Worm (Caenorhabditis elegans) whole organism, young adult: ENCODE data around the gene F17C11.6.

Experiments
- B0019.2 ChIP-seq: fragments of 200-800 bp; sonication (Bioruptor generic); conservative IDR thresholded peaks from 2 replicates; pipeline ENCODE4 v1.3.6; 2022; ENCODE audit warnings: missing genetic modification reagents, missing genetic modification characterization, missing compliant biosample characterization
- B0261.1 ChIP-seq: sonication (generic microtip); optimal IDR thresholded peaks from 2 replicates; lab custom pipeline; 2016; ENCODE audit warnings: mild to moderate bottlenecking, missing genetic modification characterization, moderate library complexity, missing compliant biosample characterization
- B0336.3 ChIP-seq: fragments of 200-800 bp; sonication (Bioruptor generic); IDR thresholded peaks from 2 replicates; pipeline ENCODE4 v1.3.6; 2022; ENCODE audit warnings: missing genetic modification characterization, missing compliant biosample characterization
- D2030.7 ChIP-seq: fragments of 200-800 bp; sonication (Bioruptor generic); IDR thresholded peaks from 2 replicates; pipeline ENCODE4 v1.3.6; 2022; ENCODE audit warnings: missing genetic modification reagents, missing genetic modification characterization, missing compliant biosample characterization
- F10E7.11 ChIP-seq: sonication (generic microtip); optimal IDR thresholded peaks from 2 replicates; lab custom pipeline; 2017; ENCODE audit warnings: mild to moderate bottlenecking, missing genetic modification characterization, moderate library complexity, missing compliant biosample characterization
- F37B4.10 ChIP-seq: fragments of 200-800 bp; sonication (Bioruptor generic); IDR thresholded peaks from 2 replicates; pipeline ENCODE4 v1.3.6; 2022; ENCODE audit warnings: missing genetic modification characterization, missing compliant biosample characterization
- F57C9.4 ChIP-seq: sonication (generic microtip); optimal IDR thresholded peaks from 2 replicates; lab custom pipeline; 2017; ENCODE audit warnings: mild to moderate bottlenecking, missing genetic modification characterization, missing compliant biosample characterization
- K12H6.12 ChIP-seq: fragments of 200-800 bp; sonication (Bioruptor generic); optimal IDR thresholded peaks from 2 replicates; lab custom pipeline; 2018; ENCODE audit warnings: mild to moderate bottlenecking, missing genetic modification characterization, missing compliant biosample characterization
- Y53F4B.3 ChIP-seq: fragments of 200-800 bp; sonication (Bioruptor generic); IDR thresholded peaks from 2 replicates; pipeline ENCODE4 v1.3.6; 2022; ENCODE audit warnings: missing genetic modification reagents, missing genetic modification characterization, missing compliant biosample characterization
- Y56A3A.18 ChIP-seq: fragments of 200-800 bp; sonication (Bioruptor generic); IDR thresholded peaks from 2 replicates; pipeline ENCODE4 v1.3.6; 2022; ENCODE audit warnings: missing genetic modification reagents, missing genetic modification characterization, missing compliant biosample characterization
- ZK185.1 ChIP-seq: sonication (generic microtip); optimal IDR thresholded peaks from 2 replicates; lab custom pipeline; 2016; ENCODE audit warnings: mild to moderate bottlenecking, missing genetic modification characterization, missing compliant biosample characterization; ENCODE audit not compliant: poor library complexity, severe bottlenecking
- ama-1 ChIP-seq, 3 experiments: fragments of 150-350 bp in 1 of 3; sonication (generic microtip) in 2 of 3; optimal IDR thresholded peaks; 2 replicates each; lab custom pipeline; 2014 to 2018; ENCODE audit warnings: missing biosample characterization in 2 of 3, missing genetic modification characterization in 2 of 3, missing genetic modification reagents in 2 of 3
- aptf-3 ChIP-seq: fragments of 200-800 bp; sonication (Bioruptor generic); IDR thresholded peaks from 2 replicates; pipeline ENCODE4 v1.3.6; 2022; ENCODE audit warnings: missing genetic modification characterization, missing compliant biosample characterization
- attf-6 ChIP-seq: fragments of 200-800 bp; sonication (Bioruptor generic); IDR thresholded peaks from 2 replicates; pipeline ENCODE4 v1.3.6; 2022; ENCODE audit warnings: missing genetic modification reagents, missing genetic modification characterization, missing compliant biosample characterization
- ccch-3 ChIP-seq: fragments of 200-800 bp; sonication (Bioruptor generic); optimal IDR thresholded peaks from 2 replicates; lab custom pipeline; 2018; ENCODE audit warnings: mild to moderate bottlenecking, missing genetic modification characterization, missing compliant biosample characterization
- ceh-27 ChIP-seq: fragments of 200-800 bp; sonication (Bioruptor generic); optimal IDR thresholded peaks from 2 replicates; lab custom pipeline; 2018; ENCODE audit warnings: mild to moderate bottlenecking, missing genetic modification characterization, moderate library complexity, missing compliant biosample characterization
- ceh-40 ChIP-seq: fragments of 200-800 bp; sonication (Bioruptor generic); IDR thresholded peaks from 2 replicates; pipeline ENCODE4 v1.3.6; 2022; ENCODE audit warnings: missing genetic modification characterization, missing compliant biosample characterization
- ceh-91 ChIP-seq: fragments of 200-800 bp; sonication (Bioruptor generic); IDR thresholded peaks from 2 replicates; pipeline ENCODE4 v1.3.6; 2022; ENCODE audit warnings: missing genetic modification reagents, missing genetic modification characterization, missing compliant biosample characterization
- ekl-4 ChIP-seq: fragments of 200-800 bp; sonication (Bioruptor generic); IDR thresholded peaks from 2 replicates; pipeline ENCODE4 v1.3.6; 2022; ENCODE audit warnings: missing genetic modification reagents, missing genetic modification characterization, missing compliant biosample characterization
- ets-4 ChIP-seq: fragments of 200-800 bp; sonication (Bioruptor generic); optimal IDR thresholded peaks from 2 replicates; lab custom pipeline; 2018; ENCODE audit warnings: mild to moderate bottlenecking, missing genetic modification characterization, missing compliant biosample characterization
- gei-17 ChIP-seq: fragments of 200-800 bp; sonication (Bioruptor generic); optimal IDR thresholded peaks from 2 replicates; lab custom pipeline; 2018; ENCODE audit warnings: mild to moderate bottlenecking, missing genetic modification characterization, missing compliant biosample characterization
- hlh-26 ChIP-seq: fragments of 200-800 bp; sonication (Bioruptor generic); conservative IDR thresholded peaks from 2 replicates; pipeline ENCODE4 v1.3.6; 2022; ENCODE audit warnings: missing genetic modification reagents, missing genetic modification characterization, missing compliant biosample characterization
- lin-35 ChIP-seq, 3 experiments: fragments of 150-350 bp in 2 of 3; sonication (generic microtip) in 1 of 3; optimal IDR thresholded peaks; 2 replicates each; lab custom pipeline; 2014 to 2018; ENCODE audit warnings: missing biosample characterization in 3 of 3, missing genetic modification characterization in 3 of 3, missing genetic modification reagents in 3 of 3
- lin-40 ChIP-seq: sonication (generic microtip); optimal IDR thresholded peaks from 2 replicates; lab custom pipeline; 2016; ENCODE audit warnings: missing genetic modification characterization, mild to moderate bottlenecking, missing compliant biosample characterization, missing genotype, missing genetic modification reagents
- lin-54 ChIP-seq: fragments of 200-800 bp; sonication (Bioruptor generic); optimal IDR thresholded peaks from 2 replicates; lab custom pipeline; 2018; ENCODE audit warnings: mild to moderate bottlenecking, missing genetic modification characterization, missing compliant biosample characterization
- madf-6 ChIP-seq: fragments of 200-800 bp; sonication (Bioruptor generic); IDR thresholded peaks from 2 replicates; pipeline ENCODE4 v1.3.6; 2022; ENCODE audit warnings: missing genetic modification reagents, missing genetic modification characterization, missing compliant biosample characterization
- mcd-1 ChIP-seq: fragments of 200-800 bp; sonication (Bioruptor generic); IDR thresholded peaks from 2 replicates; pipeline ENCODE4 v1.3.6; 2022; ENCODE audit warnings: missing genetic modification reagents, missing genetic modification characterization, missing compliant biosample characterization
- nfya-2 ChIP-seq: fragments of 200-800 bp; sonication (Bioruptor generic); IDR thresholded peaks from 2 replicates; pipeline ENCODE4 v1.3.6; 2022; ENCODE audit warnings: missing genetic modification reagents, missing genetic modification characterization, missing compliant biosample characterization
- nfyb-1 ChIP-seq: fragments of 200-800 bp; sonication (Bioruptor generic); IDR thresholded peaks from 2 replicates; pipeline ENCODE4 v1.3.6; 2022; ENCODE audit warnings: missing genetic modification reagents, missing genetic modification characterization, missing compliant biosample characterization
- nhr-179 ChIP-seq: sonication (generic microtip); optimal IDR thresholded peaks from 2 replicates; lab custom pipeline; 2016; ENCODE audit warnings: mild to moderate bottlenecking, missing genetic modification characterization, missing compliant biosample characterization
- nhr-90 ChIP-seq: sonication (generic microtip); optimal IDR thresholded peaks from 2 replicates; lab custom pipeline; 2016; ENCODE audit warnings: missing genotype, mild to moderate bottlenecking, missing genetic modification characterization, missing compliant biosample characterization
- rec-8 ChIP-seq, 2 experiments: sonication (generic microtip); optimal IDR thresholded peaks; 2 replicates each; lab custom pipeline; 2016; ENCODE audit warnings: mild to moderate bottlenecking in 2 of 2, missing genetic modification characterization in 2 of 2, missing genetic modification reagents in 2 of 2, missing genotype in 2 of 2, missing biosample characterization in 1 of 2, missing compliant biosample characterization in 1 of 2, moderate library complexity in 1 of 2
- repo-1 ChIP-seq: sonication (generic microtip); optimal IDR thresholded peaks from 2 replicates; lab custom pipeline; 2017; ENCODE audit warnings: mild to moderate bottlenecking, missing genetic modification characterization, missing compliant biosample characterization
- rpc-1 ChIP-seq, 2 experiments: fragments of 150-350 bp in 1 of 2; sonication (generic microtip) in 1 of 2; optimal IDR thresholded peaks; 2 replicates each; lab custom pipeline; 2014 to 2018; ENCODE audit warnings: missing biosample characterization in 1 of 2, missing genetic modification characterization in 1 of 2, missing genetic modification reagents in 1 of 2, missing genotype in 1 of 2
- snpc-4 ChIP-seq, 5 experiments: fragments of 150-350 bp in 1 of 5; sonication (generic microtip) in 4 of 5; optimal IDR thresholded peaks; 2 replicates each; lab custom pipeline; 2014 to 2018; ENCODE audit warnings: missing genetic modification characterization in 5 of 5, missing biosample characterization in 3 of 5, antibody characterized with exemption in 2 of 5, mild to moderate bottlenecking in 2 of 5, missing compliant biosample characterization in 2 of 5, missing genotype in 2 of 5, moderate library complexity in 2 of 5, missing genetic modification reagents in 1 of 5
- somi-1 ChIP-seq: fragments of 200-800 bp; sonication (Bioruptor generic); optimal IDR thresholded peaks from 2 replicates; lab custom pipeline; 2018; ENCODE audit warnings: mild to moderate bottlenecking, missing genetic modification characterization, missing compliant biosample characterization
- sptf-2 ChIP-seq: fragments of 200-800 bp; sonication (Bioruptor generic); optimal IDR thresholded peaks from 2 replicates; lab custom pipeline; 2018; ENCODE audit warnings: mild to moderate bottlenecking, missing genetic modification characterization, missing compliant biosample characterization
- unc-130 ChIP-seq: sonication (generic microtip); optimal IDR thresholded peaks from 2 replicates; lab custom pipeline; 2016; ENCODE audit warnings: missing genetic modification reagents, missing genetic modification characterization, missing compliant biosample characterization
- unc-62 ChIP-seq: fragments of 150-350 bp; optimal IDR thresholded peaks from 2 replicates; lab custom pipeline; 2014; ENCODE audit warnings: missing biosample characterization, missing genetic modification reagents, missing genetic modification characterization
- xnd-1 ChIP-seq: sonication (generic microtip); optimal IDR thresholded peaks from 2 replicates; lab custom pipeline; 2016; ENCODE audit warnings: missing genotype, missing genetic modification reagents, missing genetic modification characterization, missing compliant biosample characterization
- ztf-18 ChIP-seq: sonication (generic microtip); optimal IDR thresholded peaks from 2 replicates; lab custom pipeline; 2016; ENCODE audit warnings: missing genotype, mild to moderate bottlenecking, missing genetic modification characterization, missing compliant biosample characterization
- ztf-25 ChIP-seq: fragments of 200-800 bp; sonication (Bioruptor generic); IDR thresholded peaks from 2 replicates; pipeline ENCODE4 v1.3.6; 2022; ENCODE audit warnings: missing genetic modification reagents, missing genetic modification characterization, missing compliant biosample characterization
- ztf-28 ChIP-seq: fragments of 200-800 bp; sonication (Bioruptor generic); IDR thresholded peaks from 2 replicates; pipeline ENCODE4 v1.3.6; 2022; ENCODE audit warnings: missing genetic modification reagents, missing genetic modification characterization, missing compliant biosample characterization
- ztf-3 ChIP-seq: fragments of 200-800 bp; sonication (Bioruptor generic); optimal IDR thresholded peaks from 2 replicates; lab custom pipeline; 2018; ENCODE audit warnings: mild to moderate bottlenecking, missing genetic modification characterization, missing compliant biosample characterization
- ztf-6 ChIP-seq: fragments of 200-800 bp; sonication (Bioruptor generic); IDR thresholded peaks from 2 replicates; pipeline ENCODE4 v1.3.6; 2022; ENCODE audit warnings: missing genetic modification reagents, missing genetic modification characterization, missing compliant biosample characterization

F17C11.6 gene

ce11 chrV:10961448-10961870 lies 6.5 kb downstream of the F17C11.6 start (continued):
- TF ChIP-seq ztf-28 (GFP tag; lab: Robert Waterston, UW) (no peak), B0019.2 (GFP tag; lab: Robert Waterston, UW) (no peak), sptf-2 (no peak), F10E7.11 (tag; lab: Kevin White, UChicago) (peak; percentile 56), mcd-1 (GFP tag; lab: Robert Waterston, UW) (peak; percentile 29; the same call in 1 of the 2 replicates), rpc-1 (optimal IDR thresholded peaks at IDR 0.05; lab: Kevin White, UChicago) (no peak), rpc-1 (tag; optimal IDR thresholded peaks at IDR 0.05; lab: Kevin White, UChicago) (no peak), attf-6 (GFP tag; lab: Robert Waterston, UW) (no peak), somi-1 (GFP tag; lab: Kevin White, UChicago) (peak; percentile 40), K12H6.12 (peak; percentile 67), madf-6 (GFP tag; lab: Robert Waterston, UW) (0 out of 2 replicates have a peak, but pooled peaks have one; percentile 12), lin-40 (tag; lab: Kevin White, UChicago) (peak; percentile 34), Y56A3A.18 (GFP tag; lab: Robert Waterston, UW) (0 out of 2 replicates have a peak, but pooled peaks have one; percentile 43), ztf-18 (tag; lab: Kevin White, UChicago) (no peak), ztf-3 (GFP tag; lab: Kevin White, UChicago) (peak; percentile 26), hlh-26 (GFP tag; lab: Robert Waterston, UW) (no peak), ama-1 (optimal IDR thresholded peaks at IDR 0.05; lab: Kevin White, UChicago) (no peak), ama-1 (GFP tag; optimal IDR thresholded peaks at IDR 0.05; lab: Kevin White, UChicago) (no peak), repo-1 (tag; lab: Kevin White, UChicago) (no peak), ZK185.1 (tag; lab: Kevin White, UChicago) (peak; percentile 19), snpc-4 (GFP tag; optimal IDR thresholded peaks at IDR 0.05; lab: Kevin White, UChicago) (no peak), snpc-4 (tag; optimal IDR thresholded peaks at IDR 0.05; lab: Kevin White, UChicago) (peak in 1 of 4 experiments; percentile 23), ztf-6 (GFP tag; lab: Robert Waterston, UW) (no peak), B0336.3 (GFP tag; lab: Robert Waterston, UW) (peak; percentile 36; the same call in 1 of the 2 replicates)

- TF ChIP-seq F37B4.10 (GFP tag; lab: Robert Waterston, UW) (no peak), D2030.7 (GFP tag; lab: Robert Waterston, UW) (peak; percentile 82), lin-35 (GFP tag; optimal IDR thresholded peaks at IDR 0.05; lab: Kevin White, UChicago) (peak; percentile 26 to 96 (median 60)), ets-4 (GFP tag; lab: Kevin White, UChicago) (peak; percentile 11), aptf-3 (GFP tag; lab: Robert Waterston, UW) (no peak), nhr-90 (tag; lab: Kevin White, UChicago) (peak; percentile 52), ceh-27 (GFP tag; lab: Kevin White, UChicago) (peak; percentile 93), ceh-40 (GFP tag; lab: Robert Waterston, UW) (no peak), ztf-18 (tag; lab: Kevin White, UChicago) (peak; percentile 74), nhr-179 (tag; lab: Kevin White, UChicago) (no peak), unc-62 (GFP tag; lab: Kevin White, UChicago) (peak; percentile 40), F10E7.11 (tag; lab: Kevin White, UChicago) (no peak), xnd-1 (tag; lab: Kevin White, UChicago) (peak; percentile 8), rec-8 (tag; optimal IDR thresholded peaks at IDR 0.05; lab: Kevin White, UChicago) (no peak), nfya-2 (GFP tag; lab: Robert Waterston, UW) (no peak), ccch-3 (GFP tag; lab: Kevin White, UChicago) (no peak), lin-54 (peak; percentile 95), snpc-4 (GFP tag; optimal IDR thresholded peaks at IDR 0.05; lab: Kevin White, UChicago) (peak; percentile 71), snpc-4 (tag; optimal IDR thresholded peaks at IDR 0.05; lab: Kevin White, UChicago) (peak; percentile 65 to 84 (median 80)), ceh-91 (GFP tag; lab: Robert Waterston, UW) (peak; percentile 83), unc-130 (peak; percentile 77), gei-17 (GFP tag; lab: Kevin White, UChicago) (peak; percentile 66), Y53F4B.3 (GFP tag; lab: Robert Waterston, UW) (no peak), ekl-4 (peak; percentile 93), F57C9.4 (tag; lab: Kevin White, UChicago) (no peak), B0261.1 (no peak), lin-40 (tag; lab: Kevin White, UChicago) (peak; percentile 94), ztf-25 (GFP tag; lab: Robert Waterston, UW) (no peak), ztf-28 (GFP tag; lab: Robert Waterston, UW) (no peak), nfyb-1 (peak; percentile 94)
These were observed 10.6 kb downstream of the F17C11.6 start, which contains the start of the genes ctf-4 and eef-1G for ce11 chrV:10965501-10965900. TSS of gene ctf-4 (minus strand) at chrV:10965539. TSS of gene eef-1G (plus strand) at chrV:10965719.
